Worm (Caenorhabditis elegans) whole organism, mixed stage, embryonic: ENCODE data around the gene rpn-5.

ENCODE experiments used
- bed-3 ChIP-seq: fragments of 200-800 bp; sonication (Bioruptor generic); optimal IDR thresholded peaks from 3 replicates; lab custom pipeline; 2018; ENCODE audit warnings: mild to moderate bottlenecking, missing genetic modification characterization, moderate library complexity, missing compliant biosample characterization
- blmp-1 ChIP-seq: fragments of 150-350 bp; optimal IDR thresholded peaks from 2 replicates; lab custom pipeline; 2014; ENCODE audit warnings: missing biosample characterization, missing genetic modification characterization
- ceh-39 ChIP-seq: fragments of 150-350 bp; optimal IDR thresholded peaks from 2 replicates; lab custom pipeline; 2014; ENCODE audit warnings: missing biosample characterization, missing genetic modification characterization
- ceh-43 ChIP-seq: fragments of 200-800 bp; sonication (Bioruptor generic); optimal IDR thresholded peaks from 2 replicates; lab custom pipeline; 2018; ENCODE audit warnings: mild to moderate bottlenecking, missing genetic modification characterization, moderate library complexity, missing compliant biosample characterization
- ceh-83 ChIP-seq: fragments of 200-800 bp; sonication (Bioruptor generic); optimal IDR thresholded peaks from 2 replicates; lab custom pipeline; 2018; ENCODE audit warnings: mild to moderate bottlenecking, missing genetic modification characterization, missing compliant biosample characterization
- ces-1 ChIP-seq: fragments of 150-350 bp; optimal IDR thresholded peaks from 2 replicates; lab custom pipeline; 2014; ENCODE audit warnings: missing biosample characterization, missing genetic modification reagents, missing genetic modification characterization
- cnd-1 ChIP-seq: fragments of 200-800 bp; sonication (Bioruptor generic); optimal IDR thresholded peaks from 2 replicates; lab custom pipeline; 2018; ENCODE audit warnings: mild to moderate bottlenecking, missing genetic modification characterization, missing compliant biosample characterization
- drap-1 ChIP-seq: fragments of 200-800 bp; sonication (Bioruptor generic); optimal IDR thresholded peaks from 3 replicates; lab custom pipeline; 2018; ENCODE audit warnings: mild to moderate bottlenecking, missing genetic modification characterization, missing compliant biosample characterization
- elt-1 ChIP-seq: sonication (generic microtip); optimal IDR thresholded peaks from 2 replicates; lab custom pipeline; 2017; ENCODE audit warnings: missing genetic modification characterization, mild to moderate bottlenecking, missing compliant biosample characterization, antibody characterized with exemption, moderate library complexity, borderline replicate concordance; ENCODE audit not compliant: insufficient read depth
- elt-3 ChIP-seq: fragments of 150-350 bp; optimal IDR thresholded peaks from 2 replicates; lab custom pipeline; 2014; ENCODE audit warnings: missing biosample characterization, missing genetic modification characterization
- flh-1 ChIP-seq: fragments of 200-800 bp; sonication (Bioruptor generic); optimal IDR thresholded peaks from 2 replicates; lab custom pipeline; 2018; ENCODE audit warnings: mild to moderate bottlenecking, missing genetic modification characterization, moderate library complexity, missing compliant biosample characterization
- ham-2 ChIP-seq: fragments of 200-800 bp; sonication (Bioruptor generic); optimal IDR thresholded peaks from 2 replicates; lab custom pipeline; 2018; ENCODE audit warnings: mild to moderate bottlenecking, missing genetic modification characterization, missing compliant biosample characterization
- hlh-1 ChIP-seq: fragments of 150-350 bp; optimal IDR thresholded peaks from 2 replicates; lab custom pipeline; 2014; ENCODE audit warnings: missing biosample characterization, missing genetic modification reagents, missing genetic modification characterization
- lin-13 ChIP-seq: fragments of 150-350 bp; optimal IDR thresholded peaks from 2 replicates; lab custom pipeline; 2014; ENCODE audit warnings: missing biosample characterization, missing genetic modification characterization
- lin-32 ChIP-seq: fragments of 200-800 bp; sonication (Bioruptor generic); optimal IDR thresholded peaks from 2 replicates; lab custom pipeline; 2018; ENCODE audit warnings: mild to moderate bottlenecking, missing genetic modification characterization, missing compliant biosample characterization
- lsy-2 ChIP-seq: fragments of 150-350 bp; optimal IDR thresholded peaks from 2 replicates; lab custom pipeline; 2014; ENCODE audit warnings: missing biosample characterization, missing genetic modification characterization
- mab-5 ChIP-seq: fragments of 150-350 bp; optimal IDR thresholded peaks from 2 replicates; lab custom pipeline; 2014; ENCODE audit warnings: missing biosample characterization, missing genetic modification characterization
- mep-1 ChIP-seq: fragments of 150-350 bp; optimal IDR thresholded peaks from 2 replicates; lab custom pipeline; 2017; ENCODE audit warnings: missing biosample characterization, missing genetic modification reagents, missing genetic modification characterization, inconsistent platforms
- mls-2 ChIP-seq: sonication (generic microtip); optimal IDR thresholded peaks from 2 replicates; lab custom pipeline; 2016; ENCODE audit warnings: mild to moderate bottlenecking, missing genetic modification characterization, moderate library complexity, missing compliant biosample characterization
- nhr-12 ChIP-seq: fragments of 150-350 bp; optimal IDR thresholded peaks from 2 replicates; lab custom pipeline; 2014; ENCODE audit warnings: missing biosample characterization, missing genetic modification characterization
- nhr-2 ChIP-seq: fragments of 150-350 bp; optimal IDR thresholded peaks from 2 replicates; lab custom pipeline; 2014; ENCODE audit warnings: missing biosample characterization, missing genetic modification characterization
- nhr-237 ChIP-seq: fragments of 150-350 bp; optimal IDR thresholded peaks from 2 replicates; lab custom pipeline; 2014; ENCODE audit warnings: missing biosample characterization, missing genetic modification characterization
- nhr-28 ChIP-seq: fragments of 150-350 bp; optimal IDR thresholded peaks from 2 replicates; lab custom pipeline; 2014; ENCODE audit warnings: missing biosample characterization, missing genetic modification characterization
- nhr-76 ChIP-seq: sonication (generic microtip); optimal IDR thresholded peaks from 2 replicates; lab custom pipeline; 2017; ENCODE audit warnings: missing biosample characterization, missing genetic modification characterization
- sem-2 ChIP-seq: fragments of 200-800 bp; sonication (Bioruptor generic); optimal IDR thresholded peaks from 2 replicates; lab custom pipeline; 2018; ENCODE audit warnings: mild to moderate bottlenecking, missing genetic modification characterization, missing compliant biosample characterization
- snpc-4 ChIP-seq: fragments of 150-350 bp; optimal IDR thresholded peaks from 2 replicates; lab custom pipeline; 2014; ENCODE audit warnings: missing biosample characterization, missing genetic modification characterization
- sptf-1 ChIP-seq: sonication (generic microtip); optimal IDR thresholded peaks from 2 replicates; lab custom pipeline; 2017; ENCODE audit warnings: mild to moderate bottlenecking, missing genetic modification characterization, moderate library complexity, missing compliant biosample characterization
- tbx-8 ChIP-seq: fragments of 200-800 bp; sonication (Bioruptor generic); optimal IDR thresholded peaks from 2 replicates; lab custom pipeline; 2018; ENCODE audit warnings: mild to moderate bottlenecking, missing genetic modification characterization, moderate library complexity, missing compliant biosample characterization
- unc-120 ChIP-seq: sonication (generic microtip); optimal IDR thresholded peaks from 2 replicates; lab custom pipeline; 2017; ENCODE audit warnings: missing genetic modification characterization, missing compliant biosample characterization; ENCODE audit not compliant: poor library complexity, severe bottlenecking
- unc-39 ChIP-seq: fragments of 150-350 bp; optimal IDR thresholded peaks from 2 replicates; lab custom pipeline; 2014; ENCODE audit warnings: missing biosample characterization, missing genetic modification characterization
- unc-62 ChIP-seq: fragments of 150-350 bp; optimal IDR thresholded peaks from 2 replicates; lab custom pipeline; 2014; ENCODE audit warnings: missing biosample characterization, missing genetic modification reagents, missing genetic modification characterization
- zip-8 ChIP-seq: fragments of 150-350 bp; optimal IDR thresholded peaks from 2 replicates; lab custom pipeline; 2014; ENCODE audit warnings: missing biosample characterization, missing genetic modification characterization
- ztf-11 ChIP-seq: fragments of 150-350 bp; optimal IDR thresholded peaks from 2 replicates; lab custom pipeline; 2014; ENCODE audit warnings: missing biosample characterization, missing genetic modification characterization

rpn-5 gene

DNA sequence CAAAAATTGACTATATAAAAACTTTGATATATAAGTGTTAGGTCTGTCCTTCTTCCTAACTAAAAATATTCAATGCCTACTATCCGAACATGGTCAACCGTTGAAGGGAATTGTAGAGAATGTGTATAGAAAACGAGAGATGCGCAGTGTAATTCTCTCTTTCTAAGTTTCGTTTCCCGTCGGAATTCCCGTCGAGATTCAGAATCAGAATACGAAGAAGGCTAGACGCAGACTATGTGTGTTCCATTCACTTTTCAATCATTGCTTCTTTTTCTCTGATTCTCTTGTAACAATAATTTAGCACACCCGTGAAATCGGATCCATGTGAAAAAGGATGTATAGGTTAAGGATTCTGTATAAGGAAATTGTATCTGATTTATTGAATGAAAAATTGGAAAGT lies 36.2 kb upstream of the rpn-5 start:
- TF ChIP-seq blmp-1 (tag; lab: Kevin White, UChicago) (peak; percentile 84), ztf-11 (no peak)

ce11 chrII:4733848-4734247 lies 35.6 kb upstream of the rpn-5 start, which contains the start of gene F41C3.11:
Gene F41C3.11 (minus strand): TSS chrII:4733948.
- TF ChIP-seq nhr-2 (tag; lab: Kevin White, UChicago), result no peak
- no peak for TF ChIP-seq mls-2
- no peak for TF ChIP-seq nhr-76
- no peak for TF ChIP-seq elt-3 (tag; lab: Kevin White, UChicago)
- no peak for TF ChIP-seq zip-8
- TF ChIP-seq nhr-237, result no peak
- no peak for TF ChIP-seq ham-2 (GFP tag; lab: Kevin White, UChicago)
- no peak for TF ChIP-seq ztf-11
- TF ChIP-seq nhr-28 (tag; lab: Kevin White, UChicago), result no peak
- no peak for TF ChIP-seq cnd-1 (tag; lab: Kevin White, UChicago)
- TF ChIP-seq unc-39 (tag; lab: Kevin White, UChicago), result no peak

- no peak for TF ChIP-seq ztf-11
- no peak for TF ChIP-seq unc-62 (GFP tag; lab: Kevin White, UChicago)
- no peak for TF ChIP-seq drap-1 (GFP tag; lab: Kevin White, UChicago)
- TF ChIP-seq tbx-8 (GFP tag; lab: Kevin White, UChicago), result no peak
- no peak for TF ChIP-seq ces-1 (GFP tag; lab: Kevin White, UChicago)
- TF ChIP-seq ceh-39 (tag; lab: Kevin White, UChicago), result no peak
- TF ChIP-seq unc-120 (tag; lab: Kevin White, UChicago), result no peak
- TF ChIP-seq nhr-76, result no peak
- no peak for TF ChIP-seq lsy-2
- no peak for TF ChIP-seq snpc-4 (tag; lab: Kevin White, UChicago)
- TF ChIP-seq sptf-1, result no peak
- TF ChIP-seq nhr-28 (tag; lab: Kevin White, UChicago), result no peak
- no peak for TF ChIP-seq unc-39 (tag; lab: Kevin White, UChicago)
- TF ChIP-seq lin-32, result no peak
- TF ChIP-seq hlh-1 (tag; lab: Kevin White, UChicago), result no peak
- no peak for TF ChIP-seq nhr-237
- TF ChIP-seq mab-5 (tag; lab: Kevin White, UChicago), result no peak
- no peak for TF ChIP-seq nhr-12 (tag; lab: Kevin White, UChicago)
- TF ChIP-seq ham-2 (GFP tag; lab: Kevin White, UChicago), result no peak
- TF ChIP-seq sem-2 (GFP tag; lab: Kevin White, UChicago), result no peak
These were observed 31.5 kb upstream of the rpn-5 start, which contains the start of gene F41C3.7 for ce11 chrII:4729733-4730132. Gene F41C3.7 (plus strand): TSS chrII:4730033.

DNA sequence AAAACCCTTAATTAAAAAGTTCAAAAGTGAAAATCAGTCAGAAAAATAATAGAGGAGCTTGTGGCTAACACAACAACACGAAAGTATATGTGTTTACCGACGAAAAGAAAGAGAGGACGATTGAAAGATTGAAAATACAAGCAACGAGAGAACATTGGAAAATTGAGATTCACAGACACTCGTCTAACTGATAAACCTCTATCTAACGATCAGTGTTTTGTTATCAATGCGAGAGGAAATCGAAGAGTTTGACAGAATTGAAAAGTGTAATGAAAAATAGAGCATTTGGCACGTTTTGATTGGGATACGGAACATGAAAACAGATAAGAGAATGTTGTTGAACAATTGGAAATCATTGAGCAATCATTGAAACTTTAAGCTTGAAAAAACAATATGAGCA lies 30.5 kb upstream of the rpn-5 start:
- TF ChIP-seq ceh-39 (tag; lab: Kevin White, UChicago) (no peak), unc-39 (tag; lab: Kevin White, UChicago) (no peak), nhr-76 (no peak), nhr-12 (tag; lab: Kevin White, UChicago) (no peak), unc-62 (GFP tag; lab: Kevin White, UChicago) (no peak), elt-1 (tag; lab: Kevin White, UChicago) (no peak), ztf-11 (no peak), ceh-43 (GFP tag; lab: Kevin White, UChicago) (no peak), mab-5 (tag; lab: Kevin White, UChicago) (no peak), bed-3 (no peak), ceh-83 (GFP tag; lab: Kevin White, UChicago) (no peak)

ce11 chrII:4727769-4728168 lies 29.5 kb upstream of the rpn-5 start, which contains the start of gene ttr-41:
Gene ttr-41 (minus strand): TSS chrII:4727869.
- TF ChIP-seq mab-5 (tag; lab: Kevin White, UChicago) (no peak), lsy-2 (no peak), ztf-11 (no peak), cnd-1 (tag; lab: Kevin White, UChicago) (no peak), ceh-43 (GFP tag; lab: Kevin White, UChicago) (no peak), unc-62 (GFP tag; lab: Kevin White, UChicago) (no peak), blmp-1 (tag; lab: Kevin White, UChicago) (no peak), snpc-4 (tag; lab: Kevin White, UChicago) (no peak), drap-1 (GFP tag; lab: Kevin White, UChicago) (no peak), lin-13 (tag; lab: Kevin White, UChicago) (no peak), ceh-83 (GFP tag; lab: Kevin White, UChicago) (no peak), flh-1 (GFP tag; lab: Kevin White, UChicago) (no peak), unc-120 (tag; lab: Kevin White, UChicago) (no peak), mep-1 (tag; lab: Kevin White, UChicago) (no peak), ces-1 (GFP tag; lab: Kevin White, UChicago) (no peak)
